Worm (Caenorhabditis elegans): ENCODE measurements around the gene srh-17.

ce11 chrV:14658131-14658530 lies 3.0 kb upstream of the srh-17 start, which contains the start of gene slc-25A29:
- TF ChIP-seq unc-55 (GFP tag; optimal IDR thresholded peaks at IDR 0.05): no peak
- no peak for TF ChIP-seq nfya-1 (tag; optimal IDR thresholded peaks at IDR 0.05)

Data from whole organism, late embryonic.